Fruit fly (Drosophila melanogaster) whole organism: ENCODE measurements around the gene Met.

Experiments
- Dll ChIP-seq: fragments of >200 bp; optimal IDR thresholded peaks from 2 replicates; lab custom pipeline; 2017
- EcR ChIP-seq, 2 experiments: fragments of >200 bp; optimal IDR thresholded peaks; 2 replicates each; lab custom pipeline; 2017; ENCODE audit warnings: missing biosample characterization in 2 of 2, missing genetic modification characterization in 2 of 2, missing genetic modification reagents in 2 of 2
- psq ChIP-seq: fragments of >200 bp; optimal IDR thresholded peaks from 2 replicates; lab custom pipeline; 2017
- usp ChIP-seq: fragments of >200 bp; optimal IDR thresholded peaks from 2 replicates; lab custom pipeline; 2017; ENCODE audit warnings: missing biosample characterization, missing genetic modification characterization, mixed read lengths

- TF ChIP-seq psq (lab: Kevin White, UChicago) (no peak), EcR (GFP tag; optimal IDR thresholded peaks at IDR 0.05; lab: Kevin White, UChicago) (no peak), usp (no peak), Dll (lab: Kevin White, UChicago) (no peak)
Measured at dm6 chrX:11660476-11660875, 44.6 kb downstream of the Met start.
